Worm (Caenorhabditis elegans): Measurements from ENCODE around the gene sars-1.
A peak's percentile ranks its signal among the peaks of the same experiment; 100 is the strongest.

The sars-1 gene

ce11 chrIV:9994895-9995394 lies 8.6 kb upstream of the sars-1 start, which contains the start of gene uba-1 (continued):
- TF ChIP-seq ccch-3 (GFP tag; optimal IDR thresholded peaks at IDR 0.05) (no peak), let-526 (GFP tag; IDR thresholded peaks at IDR 0.05) (no peak), F52B5.7 (tag; optimal IDR thresholded peaks at IDR 0.05) (peak; percentile 35), hsf-1 (GFP tag; IDR thresholded peaks at IDR 0.05) (peak; percentile 97), ztf-22 (GFP tag; optimal IDR thresholded peaks at IDR 0.05) (peak; percentile 31), ztf-18 (tag; optimal IDR thresholded peaks at IDR 0.05) (no peak), nfya-1 (tag; optimal IDR thresholded peaks at IDR 0.05; ENCODE audit: borderline replicate concordance, insufficient read depth) (no peak), rcor-1 (GFP tag; IDR thresholded peaks at IDR 0.05) (0 out of 2 replicates have a peak, but pooled peaks have one; percentile 6), cebp-2 (GFP tag; IDR thresholded peaks at IDR 0.05) (no peak), T07F8.4 (tag; optimal IDR thresholded peaks at IDR 0.05) (no peak), lin-26 (GFP tag; IDR thresholded peaks at IDR 0.05) (peak; percentile 11; the same call in 1 of the 2 replicates), snpc-1.3 (tag; optimal IDR thresholded peaks at IDR 0.05; ENCODE audit: insufficient read depth) (peak; percentile 14), gei-17 (GFP tag; optimal IDR thresholded peaks at IDR 0.05) (no peak), F39B2.1 (GFP tag; IDR thresholded peaks at IDR 0.05) (no peak), nhr-27 (tag; optimal IDR thresholded peaks at IDR 0.05) (no peak), rec-8 (tag; optimal IDR thresholded peaks at IDR 0.05) (peak in 1 of 2 experiments; percentile 27), ceh-40 (GFP tag; IDR thresholded peaks at IDR 0.05) (no peak), sea-2 (GFP tag; IDR thresholded peaks at IDR 0.05) (no peak), sptf-2 (GFP tag; optimal IDR thresholded peaks at IDR 0.05) (no peak), dox-1 (GFP tag; IDR thresholded peaks at IDR 0.05) (peak; percentile 76), mel-28 (tag; optimal IDR thresholded peaks at IDR 0.05; ENCODE audit: borderline replicate concordance) (no peak), zfh-2 (GFP tag; conservative IDR thresholded peaks at IDR 0.05) (no peak), cebp-1 (GFP tag; IDR thresholded peaks at IDR 0.05) (peak; percentile 49; the same call in 1 of the 2 replicates), cebp-1 (tag; optimal IDR thresholded peaks at IDR 0.05) (peak; percentile 94), ceh-27 (GFP tag; optimal IDR thresholded peaks at IDR 0.05) (peak; percentile 46), xnd-1 (tag; optimal IDR thresholded peaks at IDR 0.05) (peak; percentile 75), attf-5 (GFP tag; optimal IDR thresholded peaks at IDR 0.05) (peak; percentile 45), repo-1 (tag; optimal IDR thresholded peaks at IDR 0.05) (peak; percentile 84), ceh-91 (GFP tag; IDR thresholded peaks at IDR 0.05) (peak; percentile 73; the same call in 1 of the 2 replicates), lag-1 (GFP tag; IDR thresholded peaks at IDR 0.05) (no peak), him-1 (tag; optimal IDR thresholded peaks at IDR 0.05) (no peak), bed-1 (GFP tag; IDR thresholded peaks at IDR 0.05) (no peak), B0019.2 (GFP tag; conservative IDR thresholded peaks at IDR 0.05) (peak; percentile 64; the same call in 1 of the 2 replicates), ztf-25 (GFP tag; IDR thresholded peaks at IDR 0.05) (no peak), egl-18 (GFP tag; IDR thresholded peaks at IDR 0.05) (no peak), Y56A3A.18 (GFP tag; IDR thresholded peaks at IDR 0.05) (no peak; the same call in 1 of the 2 replicates), chd-7 (tag; optimal IDR thresholded peaks at IDR 0.05) (peak; percentile 35), nhr-179 (tag; optimal IDR thresholded peaks at IDR 0.05) (no peak), sdz-38 (tag; optimal IDR thresholded peaks at IDR 0.05) (no peak), athp-1 (tag; optimal IDR thresholded peaks at IDR 0.05) (peak; percentile 53), D2030.7 (GFP tag; IDR thresholded peaks at IDR 0.05) (peak; percentile 68)
